Fruit fly (Drosophila melanogaster): ENCODE results near the gene Elo68beta.
A peak's percentile ranks its signal among the peaks of the same experiment; 100 is the strongest.

Elo68beta gene

DNA sequence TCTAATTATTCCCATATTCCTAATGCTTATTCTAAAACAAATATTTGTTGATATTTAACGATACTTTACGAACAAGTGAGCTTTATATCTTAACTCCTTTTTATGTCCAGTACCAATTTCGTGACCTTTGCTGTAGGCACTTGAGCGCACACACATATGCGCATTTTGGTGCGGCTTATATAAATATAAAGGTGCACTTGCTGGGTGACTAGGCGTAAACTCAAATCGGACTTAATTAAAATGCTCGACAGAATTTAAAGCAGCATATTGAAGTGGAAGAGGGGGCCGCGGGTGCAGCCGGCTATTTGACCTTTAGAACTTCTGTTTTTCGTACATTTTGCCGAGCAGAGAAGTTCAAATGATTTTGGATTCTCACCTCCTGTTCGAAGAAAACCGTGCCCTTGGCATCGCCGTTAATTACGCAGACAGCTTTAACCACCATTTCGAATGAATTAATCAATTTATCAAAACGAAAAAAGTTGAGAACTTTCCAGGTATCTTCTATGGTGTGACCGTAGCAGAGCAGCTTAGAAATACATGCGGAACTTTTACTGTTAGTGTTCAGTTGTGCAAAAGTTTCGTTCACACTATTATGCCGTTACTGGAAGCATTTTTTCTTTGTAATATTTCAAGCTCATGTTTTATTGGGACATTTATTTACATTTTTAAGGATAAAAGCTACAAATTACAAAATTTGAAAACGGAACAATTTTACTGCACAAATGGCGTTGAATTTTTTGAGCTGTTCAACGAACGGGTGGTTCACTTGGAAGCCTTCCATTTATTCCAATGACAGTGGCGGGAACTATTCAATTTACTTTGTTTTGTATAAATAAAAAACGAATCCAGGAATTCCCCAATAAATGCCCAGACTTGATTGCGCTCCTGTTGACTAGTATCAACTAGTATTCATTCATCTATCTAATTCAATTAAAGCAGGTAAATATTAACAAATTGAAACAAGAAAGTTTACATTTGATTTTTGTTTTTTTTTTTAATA is 12.0 kb upstream of the Elo68beta start, which contains the start of gene Sod1 (continued):
- TF ChIP-seq CkIIα-i1 (GFP tag; IDR thresholded peaks at IDR 0.05) = no peak
- no peak for TF ChIP-seq hkb (optimal IDR thresholded peaks at IDR 0.05)
- TF ChIP-seq hkb (GFP tag; IDR thresholded peaks at IDR 0.05) = 0 out of 2 replicates have a peak, but pooled peaks have one; percentile 7
- TF ChIP-seq fu2 (GFP tag; optimal IDR thresholded peaks at IDR 0.05) = no peak
- TF ChIP-seq CG8089 (GFP tag; optimal IDR thresholded peaks at IDR 0.05) = no peak
- no peak for TF ChIP-seq CG11398 (GFP tag; optimal IDR thresholded peaks at IDR 0.05)
- TF ChIP-seq CG12659 (GFP tag; optimal IDR thresholded peaks at IDR 0.05) = peak; percentile 34
- TF ChIP-seq CG11504 (tag; optimal IDR thresholded peaks at IDR 0.05) = no peak
- peak; percentile 56 for TF ChIP-seq Myb (GFP tag; optimal IDR thresholded peaks at IDR 0.05)
- no peak for TF ChIP-seq sim (GFP tag; IDR thresholded peaks at IDR 0.05)
- TF ChIP-seq CG16779 (GFP tag; IDR thresholded peaks at IDR 0.05) = no peak
- no peak for TF ChIP-seq salm (tag; optimal IDR thresholded peaks at IDR 0.05)
- TF ChIP-seq CG13624 (GFP tag; optimal IDR thresholded peaks at IDR 0.05) = peak; percentile 2
- no peak for TF ChIP-seq prd (optimal IDR thresholded peaks at IDR 0.05)
- no peak for TF ChIP-seq prd (GFP tag; IDR thresholded peaks at IDR 0.05)
- no peak for TF ChIP-seq tll (GFP tag; optimal IDR thresholded peaks at IDR 0.05)
- TF ChIP-seq CG12104 (GFP tag; optimal IDR thresholded peaks at IDR 0.05) = no peak
- no peak for TF ChIP-seq CG15073 (GFP tag; optimal IDR thresholded peaks at IDR 0.05)
- no peak for TF ChIP-seq CG32767 (GFP tag; IDR thresholded peaks at IDR 0.05)
- TF ChIP-seq ci (GFP tag; IDR thresholded peaks at IDR 0.05) = no peak
- 0 out of 2 replicates have a peak, but pooled peaks have one; percentile 22 for TF ChIP-seq stc (GFP tag; IDR thresholded peaks at IDR 0.05)
- TF ChIP-seq Mrtf (GFP tag; IDR thresholded peaks at IDR 0.05) = no peak
- TF ChIP-seq CG10543 (GFP tag; optimal IDR thresholded peaks at IDR 0.05) = no peak
- peak; percentile 45; the same call in 2 of the 3 replicates for TF ChIP-seq row (GFP tag; IDR thresholded peaks at IDR 0.05)
- TF ChIP-seq lilli (GFP tag; optimal IDR thresholded peaks at IDR 0.05) = no peak
- no peak for TF ChIP-seq Max (GFP tag; optimal IDR thresholded peaks at IDR 0.05)
- TF ChIP-seq PHDP (tag; optimal IDR thresholded peaks at IDR 0.05) = peak; percentile 25
- TF ChIP-seq gfzf (GFP tag; optimal IDR thresholded peaks at IDR 0.05) = peak; percentile 92
- TF ChIP-seq CG4617 (GFP tag; optimal IDR thresholded peaks at IDR 0.05; ENCODE audit: borderline replicate concordance) = peak; percentile 40
- TF ChIP-seq Scr (GFP tag; IDR thresholded peaks at IDR 0.05; ENCODE audit: partially characterized antibody) = 0 out of 2 replicates have a peak, but pooled peaks have one; percentile 33
- no peak for TF ChIP-seq ac (GFP tag; optimal IDR thresholded peaks at IDR 0.05)
- TF ChIP-seq pan (optimal IDR thresholded peaks at IDR 0.05) = no peak
- no peak for TF ChIP-seq pan (GFP tag; optimal IDR thresholded peaks at IDR 0.05 in 1 of 2, IDR thresholded peaks at IDR 0.05 in 1 of 2)
- peak; percentile 69 for TF ChIP-seq sens (GFP tag)
- TF ChIP-seq B-H1 (GFP tag; IDR thresholded peaks at IDR 0.05) = no peak
- peak; percentile 16 for TF ChIP-seq CG2116 (GFP tag; optimal IDR thresholded peaks at IDR 0.05)
- peak; percentile 31 for TF ChIP-seq nmo (GFP tag; optimal IDR thresholded peaks at IDR 0.05)
- TF ChIP-seq CG4404 (GFP tag; IDR thresholded peaks at IDR 0.05) = no peak
- TF ChIP-seq CG9727 (GFP tag; optimal IDR thresholded peaks at IDR 0.05) = peak; percentile 5
- TF ChIP-seq nom (GFP tag; optimal IDR thresholded peaks at IDR 0.05) = peak; percentile 98
- no peak for TF ChIP-seq sima (GFP tag; optimal IDR thresholded peaks at IDR 0.05)
- no peak for TF ChIP-seq CG8359 (GFP tag; optimal IDR thresholded peaks at IDR 0.05; ENCODE audit: borderline replicate concordance)
- TF ChIP-seq ara (GFP tag; IDR thresholded peaks at IDR 0.05) = no peak
- TF ChIP-seq CG7271 (tag; optimal IDR thresholded peaks at IDR 0.05) = no peak
- TF ChIP-seq CG10366 (GFP tag; IDR thresholded peaks at IDR 0.05) = no peak
- no peak for TF ChIP-seq D19A (tag; optimal IDR thresholded peaks at IDR 0.05)
- no peak for TF ChIP-seq CG12744 (GFP tag; optimal IDR thresholded peaks at IDR 0.05)
- peak; percentile 28 for TF ChIP-seq CG14710 (tag; optimal IDR thresholded peaks at IDR 0.05)
- TF ChIP-seq jigr1 (GFP tag; IDR thresholded peaks at IDR 0.05) = no peak
